Worm (Caenorhabditis elegans): ENCODE results near the gene Y43C5A.3.
"Not testable (repeated sequence)": the region's sequence is repeated elsewhere in the genome, so short reads cannot be mapped to it uniquely, and the experiment has no call there.

ce11 chrIV:10262882-10263281 is 11.0 kb upstream of the Y43C5A.3 start:
- 0 out of 2 replicates have a peak, but pooled peaks have one; percentile 37 for TF ChIP-seq D2030.7 (GFP tag; IDR thresholded peaks at IDR 0.05)
- TF ChIP-seq hrde-1 (tag; optimal IDR thresholded peaks at IDR 0.05; ENCODE audit: borderline replicate concordance); snpc-4 (GFP tag; optimal IDR thresholded peaks at IDR 0.05); snpc-4 (tag; optimal IDR thresholded peaks at IDR 0.05): not testable (repeated sequence)

All from whole organism, young adult.